Worm (Caenorhabditis elegans): ENCODE data around the gene F42C5.3.

ce11 chrIV:7274969-7275548 is 12.3 kb downstream of the F42C5.3 start:
- TF ChIP-seq unc-62 (GFP tag; optimal IDR thresholded peaks at IDR 0.05) (no peak), ztf-11 (tag; optimal IDR thresholded peaks at IDR 0.05) (no peak), unc-39 (tag; optimal IDR thresholded peaks at IDR 0.05) (no peak)
